Worm (Caenorhabditis elegans) whole organism, mixed stage, embryonic: ENCODE data around the gene T24B8.7.

ENCODE experiments used
- M03D4.4 ChIP-seq: sonication (generic microtip); optimal IDR thresholded peaks from 2 replicates; lab custom pipeline; 2017; ENCODE audit warnings: mild to moderate bottlenecking, missing genetic modification characterization, missing compliant biosample characterization
- bed-3 ChIP-seq: fragments of 200-800 bp; sonication (Bioruptor generic); optimal IDR thresholded peaks from 3 replicates; lab custom pipeline; 2018; ENCODE audit warnings: mild to moderate bottlenecking, missing genetic modification characterization, moderate library complexity, missing compliant biosample characterization
- ceh-39 ChIP-seq: fragments of 150-350 bp; optimal IDR thresholded peaks from 2 replicates; lab custom pipeline; 2014; ENCODE audit warnings: missing biosample characterization, missing genetic modification characterization
- ceh-43 ChIP-seq: fragments of 200-800 bp; sonication (Bioruptor generic); optimal IDR thresholded peaks from 2 replicates; lab custom pipeline; 2018; ENCODE audit warnings: mild to moderate bottlenecking, missing genetic modification characterization, moderate library complexity, missing compliant biosample characterization
- ceh-83 ChIP-seq: fragments of 200-800 bp; sonication (Bioruptor generic); optimal IDR thresholded peaks from 2 replicates; lab custom pipeline; 2018; ENCODE audit warnings: mild to moderate bottlenecking, missing genetic modification characterization, missing compliant biosample characterization
- ces-1 ChIP-seq: fragments of 150-350 bp; optimal IDR thresholded peaks from 2 replicates; lab custom pipeline; 2014; ENCODE audit warnings: missing biosample characterization, missing genetic modification reagents, missing genetic modification characterization
- cnd-1 ChIP-seq: fragments of 200-800 bp; sonication (Bioruptor generic); optimal IDR thresholded peaks from 2 replicates; lab custom pipeline; 2018; ENCODE audit warnings: mild to moderate bottlenecking, missing genetic modification characterization, missing compliant biosample characterization
- drap-1 ChIP-seq: fragments of 200-800 bp; sonication (Bioruptor generic); optimal IDR thresholded peaks from 3 replicates; lab custom pipeline; 2018; ENCODE audit warnings: mild to moderate bottlenecking, missing genetic modification characterization, missing compliant biosample characterization
- elt-1 ChIP-seq: sonication (generic microtip); optimal IDR thresholded peaks from 2 replicates; lab custom pipeline; 2017; ENCODE audit warnings: missing genetic modification characterization, mild to moderate bottlenecking, missing compliant biosample characterization, antibody characterized with exemption, moderate library complexity, borderline replicate concordance; ENCODE audit not compliant: insufficient read depth
- elt-3 ChIP-seq: fragments of 150-350 bp; optimal IDR thresholded peaks from 2 replicates; lab custom pipeline; 2014; ENCODE audit warnings: missing biosample characterization, missing genetic modification characterization
- flh-1 ChIP-seq: fragments of 200-800 bp; sonication (Bioruptor generic); optimal IDR thresholded peaks from 2 replicates; lab custom pipeline; 2018; ENCODE audit warnings: mild to moderate bottlenecking, missing genetic modification characterization, moderate library complexity, missing compliant biosample characterization
- ham-2 ChIP-seq: fragments of 200-800 bp; sonication (Bioruptor generic); optimal IDR thresholded peaks from 2 replicates; lab custom pipeline; 2018; ENCODE audit warnings: mild to moderate bottlenecking, missing genetic modification characterization, missing compliant biosample characterization
- hlh-1 ChIP-seq: fragments of 150-350 bp; optimal IDR thresholded peaks from 2 replicates; lab custom pipeline; 2014; ENCODE audit warnings: missing biosample characterization, missing genetic modification reagents, missing genetic modification characterization
- lin-13 ChIP-seq: fragments of 150-350 bp; optimal IDR thresholded peaks from 2 replicates; lab custom pipeline; 2014; ENCODE audit warnings: missing biosample characterization, missing genetic modification characterization
- lin-32 ChIP-seq: fragments of 200-800 bp; sonication (Bioruptor generic); optimal IDR thresholded peaks from 2 replicates; lab custom pipeline; 2018; ENCODE audit warnings: mild to moderate bottlenecking, missing genetic modification characterization, missing compliant biosample characterization
- lsy-2 ChIP-seq: fragments of 150-350 bp; optimal IDR thresholded peaks from 2 replicates; lab custom pipeline; 2014; ENCODE audit warnings: missing biosample characterization, missing genetic modification characterization
- mab-5 ChIP-seq: fragments of 150-350 bp; optimal IDR thresholded peaks from 2 replicates; lab custom pipeline; 2014; ENCODE audit warnings: missing biosample characterization, missing genetic modification characterization
- mep-1 ChIP-seq: fragments of 150-350 bp; optimal IDR thresholded peaks from 2 replicates; lab custom pipeline; 2017; ENCODE audit warnings: missing biosample characterization, missing genetic modification reagents, missing genetic modification characterization, inconsistent platforms
- mls-2 ChIP-seq: sonication (generic microtip); optimal IDR thresholded peaks from 2 replicates; lab custom pipeline; 2016; ENCODE audit warnings: mild to moderate bottlenecking, missing genetic modification characterization, moderate library complexity, missing compliant biosample characterization
- nhr-2 ChIP-seq: fragments of 150-350 bp; optimal IDR thresholded peaks from 2 replicates; lab custom pipeline; 2014; ENCODE audit warnings: missing biosample characterization, missing genetic modification characterization
- nhr-237 ChIP-seq: fragments of 150-350 bp; optimal IDR thresholded peaks from 2 replicates; lab custom pipeline; 2014; ENCODE audit warnings: missing biosample characterization, missing genetic modification characterization
- nhr-76 ChIP-seq: sonication (generic microtip); optimal IDR thresholded peaks from 2 replicates; lab custom pipeline; 2017; ENCODE audit warnings: missing biosample characterization, missing genetic modification characterization
- pha-4 ChIP-seq: fragments of 150-350 bp; optimal IDR thresholded peaks from 2 replicates; lab custom pipeline; 2018; ENCODE audit warnings: missing biosample characterization, missing genetic modification reagents, missing genetic modification characterization
- sem-2 ChIP-seq: fragments of 200-800 bp; sonication (Bioruptor generic); optimal IDR thresholded peaks from 2 replicates; lab custom pipeline; 2018; ENCODE audit warnings: mild to moderate bottlenecking, missing genetic modification characterization, missing compliant biosample characterization
- snpc-4 ChIP-seq: fragments of 150-350 bp; optimal IDR thresholded peaks from 2 replicates; lab custom pipeline; 2014; ENCODE audit warnings: missing biosample characterization, missing genetic modification characterization
- sptf-1 ChIP-seq: sonication (generic microtip); optimal IDR thresholded peaks from 2 replicates; lab custom pipeline; 2017; ENCODE audit warnings: mild to moderate bottlenecking, missing genetic modification characterization, moderate library complexity, missing compliant biosample characterization
- unc-120 ChIP-seq: sonication (generic microtip); optimal IDR thresholded peaks from 2 replicates; lab custom pipeline; 2017; ENCODE audit warnings: missing genetic modification characterization, missing compliant biosample characterization; ENCODE audit not compliant: poor library complexity, severe bottlenecking
- unc-39 ChIP-seq: fragments of 150-350 bp; optimal IDR thresholded peaks from 2 replicates; lab custom pipeline; 2014; ENCODE audit warnings: missing biosample characterization, missing genetic modification characterization
- unc-62 ChIP-seq: fragments of 150-350 bp; optimal IDR thresholded peaks from 2 replicates; lab custom pipeline; 2014; ENCODE audit warnings: missing biosample characterization, missing genetic modification reagents, missing genetic modification characterization
- zip-8 ChIP-seq: fragments of 150-350 bp; optimal IDR thresholded peaks from 2 replicates; lab custom pipeline; 2014; ENCODE audit warnings: missing biosample characterization, missing genetic modification characterization

The T24B8.7 gene

DNA sequence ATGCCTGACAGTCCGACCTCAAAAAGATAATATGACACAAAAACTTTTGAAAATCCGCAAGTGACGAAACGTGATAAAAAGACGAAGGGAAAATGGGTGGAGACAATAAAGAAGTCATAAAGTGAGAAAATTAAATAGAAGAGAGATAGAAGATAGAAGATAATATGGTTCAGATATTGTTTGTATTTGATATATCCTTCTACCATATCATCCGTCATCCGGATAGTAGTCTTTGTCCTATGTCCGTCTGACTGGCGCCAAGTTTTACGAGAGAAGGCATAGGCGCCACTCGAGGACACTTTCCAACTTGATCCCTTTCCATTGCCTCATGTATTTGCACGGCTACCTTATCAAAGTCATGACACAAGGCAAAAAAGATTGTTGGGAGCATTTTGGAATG lies 21.6 kb downstream of the T24B8.7 start:
- TF ChIP-seq bed-3 (GFP tag; lab: Kevin White, UChicago), result no peak

ce11 chrII:9029218-9029672 lies 24.2 kb downstream of the T24B8.7 start, which contains the start of gene F37B12.1:
TSS of gene F37B12.1 (minus strand) at chrII:9029268.
- TF ChIP-seq flh-1 (GFP tag; lab: Kevin White, UChicago), result no peak
- no peak for TF ChIP-seq mls-2 (tag; lab: Kevin White, UChicago)
- TF ChIP-seq bed-3 (GFP tag; lab: Kevin White, UChicago), result no peak
- no peak for TF ChIP-seq lsy-2
- no peak for TF ChIP-seq unc-120 (tag; lab: Kevin White, UChicago)
- no peak for TF ChIP-seq mep-1
- no peak for TF ChIP-seq ces-1 (GFP tag; lab: Kevin White, UChicago)
- TF ChIP-seq hlh-1 (tag; lab: Kevin White, UChicago), result no peak
- TF ChIP-seq ceh-83 (GFP tag; lab: Kevin White, UChicago), result no peak
- TF ChIP-seq elt-1 (tag; lab: Kevin White, UChicago), result no peak
- no peak for TF ChIP-seq nhr-2
- TF ChIP-seq sptf-1 (tag; lab: Kevin White, UChicago), result no peak
- no peak for TF ChIP-seq pha-4
- no peak for TF ChIP-seq lin-13
- no peak for TF ChIP-seq M03D4.4 (tag; lab: Kevin White, UChicago)
- TF ChIP-seq sem-2 (GFP tag; lab: Kevin White, UChicago), result no peak

DNA sequence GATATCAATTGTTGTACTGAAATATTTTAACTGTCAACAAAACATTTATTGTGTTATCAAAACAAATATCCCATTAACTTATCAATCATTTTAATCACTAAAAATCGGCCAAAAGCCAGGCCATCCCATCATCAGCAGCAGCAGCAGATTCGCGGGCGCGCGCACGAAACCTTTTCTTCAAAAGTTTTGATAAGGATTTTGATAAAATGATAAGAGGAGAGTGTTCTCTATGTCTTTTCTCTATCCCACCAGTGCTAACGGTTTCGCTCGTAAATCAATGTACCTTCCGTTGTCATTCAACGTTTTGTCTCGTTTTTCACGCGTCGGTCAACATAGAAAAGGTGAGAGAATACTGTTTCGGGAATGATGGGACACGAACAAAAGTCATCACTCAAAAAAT lies 25.4 kb downstream of the T24B8.7 start:
- TF ChIP-seq ceh-83 (GFP tag; lab: Kevin White, UChicago), result no peak
- no peak for TF ChIP-seq M03D4.4 (tag; lab: Kevin White, UChicago)
- no peak for TF ChIP-seq nhr-2
- TF ChIP-seq mep-1, result no peak
- TF ChIP-seq ceh-43 (GFP tag; lab: Kevin White, UChicago), result no peak
- TF ChIP-seq mls-2 (tag; lab: Kevin White, UChicago), result no peak
- TF ChIP-seq ceh-39, result no peak
- no peak for TF ChIP-seq nhr-76 (tag; lab: Kevin White, UChicago)
- no peak for TF ChIP-seq zip-8 (tag; lab: Kevin White, UChicago)
- no peak for TF ChIP-seq snpc-4 (tag; lab: Kevin White, UChicago)
- TF ChIP-seq elt-3, result no peak
- TF ChIP-seq lsy-2, result no peak
- TF ChIP-seq unc-39 (tag; lab: Kevin White, UChicago), result no peak
- no peak for TF ChIP-seq flh-1 (GFP tag; lab: Kevin White, UChicago)
- no peak for TF ChIP-seq pha-4

- no peak for TF ChIP-seq unc-62 (GFP tag; lab: Kevin White, UChicago)
- TF ChIP-seq drap-1, result no peak
- TF ChIP-seq nhr-2, result peak; percentile 44
- TF ChIP-seq lsy-2, result no peak
These were observed 27.1 kb downstream of the T24B8.7 start for ce11 chrII:9026348-9026747.

ce11 chrII:9024312-9024711 lies 29.2 kb downstream of the T24B8.7 start:
- TF ChIP-seq mab-5 (tag; lab: Kevin White, UChicago), result no peak
- TF ChIP-seq flh-1 (GFP tag; lab: Kevin White, UChicago), result no peak
- TF ChIP-seq elt-1 (tag; lab: Kevin White, UChicago), result no peak
- TF ChIP-seq ces-1 (GFP tag; lab: Kevin White, UChicago), result no peak
- no peak for TF ChIP-seq lin-13
- TF ChIP-seq cnd-1 (tag; lab: Kevin White, UChicago), result no peak
- no peak for TF ChIP-seq zip-8 (tag; lab: Kevin White, UChicago)

- no peak for TF ChIP-seq pha-4
- no peak for TF ChIP-seq ceh-39
- TF ChIP-seq unc-62 (GFP tag; lab: Kevin White, UChicago), result no peak
- no peak for TF ChIP-seq flh-1 (GFP tag; lab: Kevin White, UChicago)
- no peak for TF ChIP-seq elt-1 (tag; lab: Kevin White, UChicago)
- TF ChIP-seq nhr-237 (tag; lab: Kevin White, UChicago), result no peak
- TF ChIP-seq lin-32, result no peak
- no peak for TF ChIP-seq hlh-1 (tag; lab: Kevin White, UChicago)
- TF ChIP-seq zip-8 (tag; lab: Kevin White, UChicago), result no peak
- no peak for TF ChIP-seq cnd-1 (tag; lab: Kevin White, UChicago)
- TF ChIP-seq ham-2 (GFP tag; lab: Kevin White, UChicago), result no peak
- no peak for TF ChIP-seq bed-3 (GFP tag; lab: Kevin White, UChicago)
These were observed 31.8 kb downstream of the T24B8.7 start for ce11 chrII:9021625-9022024.
